Fruit fly (Drosophila melanogaster) whole organism, adult: Measurements from ENCODE around the gene CG13398.

Source experiments
- CG12768 ChIP-seq: fragments of 200-800 bp; sonication (Bioruptor generic); optimal IDR thresholded peaks from 2 replicates; lab custom pipeline; 2017; ENCODE audit warnings: missing biosample characterization, missing genetic modification characterization, mild to moderate bottlenecking, moderate library complexity, missing genetic modification reagents
- CG33017 ChIP-seq: fragments of 200-800 bp; sonication (Bioruptor generic); optimal IDR thresholded peaks from 2 replicates; lab custom pipeline; 2018; ENCODE audit warnings: missing biosample characterization, mild to moderate bottlenecking, missing genetic modification characterization, moderate library complexity
- CG7101 ChIP-seq: fragments of 200-800 bp; sonication (Bioruptor generic); optimal IDR thresholded peaks from 2 replicates; lab custom pipeline; 2018; ENCODE audit warnings: missing biosample characterization, mild to moderate bottlenecking, missing genetic modification characterization, moderate library complexity
- Hr96 ChIP-seq: fragments of 200-800 bp; sonication (Bioruptor generic); optimal IDR thresholded peaks from 2 replicates; lab custom pipeline; 2016; ENCODE audit warnings: missing biosample characterization, missing genetic modification characterization
- pad ChIP-seq: fragments of 200-800 bp; sonication (Bioruptor generic); optimal IDR thresholded peaks from 3 replicates; lab custom pipeline; 2017; ENCODE audit warnings: missing biosample characterization, missing genetic modification characterization, mild to moderate bottlenecking, moderate library complexity, missing genetic modification reagents
- tj ChIP-seq: fragments of 200-800 bp; sonication (Bioruptor generic); optimal IDR thresholded peaks from 3 replicates; lab custom pipeline; 2017; ENCODE audit warnings: missing biosample characterization, mild to moderate bottlenecking, missing genetic modification characterization, moderate library complexity

dm6 chr2L:8392298-8392697 lies 22.8 kb downstream of the CG13398 start, which contains the start of gene CG42820:
- no peak for TF ChIP-seq tj
- no peak for TF ChIP-seq Hr96 (GFP tag; lab: Kevin White, UChicago)
- TF ChIP-seq CG12768 (GFP tag; lab: Kevin White, UChicago), result no peak
- TF ChIP-seq CG7101 (tag; lab: Kevin White, UChicago), result no peak
- TF ChIP-seq CG33017 (tag; lab: Kevin White, UChicago), result no peak
- TF ChIP-seq pad, result no peak
